Worm (Caenorhabditis elegans) whole organism, young adult: ENCODE results near the gene R148.8.

Experiments
- B0019.2 ChIP-seq: fragments of 200-800 bp; sonication (Bioruptor generic); conservative IDR thresholded peaks from 2 replicates; pipeline ENCODE4 v1.3.6; 2022; ENCODE audit warnings: missing genetic modification reagents, missing genetic modification characterization, missing compliant biosample characterization
- B0336.3 ChIP-seq: fragments of 200-800 bp; sonication (Bioruptor generic); IDR thresholded peaks from 2 replicates; pipeline ENCODE4 v1.3.6; 2022; ENCODE audit warnings: missing genetic modification characterization, missing compliant biosample characterization
- F49E8.2 ChIP-seq: sonication (generic microtip); optimal IDR thresholded peaks from 3 replicates; lab custom pipeline; 2017; ENCODE audit warnings: missing genetic modification characterization, mild to moderate bottlenecking, missing compliant biosample characterization, antibody characterized with exemption, moderate library complexity; ENCODE audit not compliant: insufficient read depth
- ama-1 ChIP-seq, 3 experiments: fragments of 150-350 bp in 1 of 3; sonication (generic microtip) in 2 of 3; optimal IDR thresholded peaks; 2 replicates each; lab custom pipeline; 2014 to 2018; ENCODE audit warnings: missing biosample characterization in 2 of 3, missing genetic modification characterization in 2 of 3, missing genetic modification reagents in 2 of 3
- ceh-91 ChIP-seq: fragments of 200-800 bp; sonication (Bioruptor generic); IDR thresholded peaks from 2 replicates; pipeline ENCODE4 v1.3.6; 2022; ENCODE audit warnings: missing genetic modification reagents, missing genetic modification characterization, missing compliant biosample characterization
- chd-7 ChIP-seq: sonication (generic microtip); optimal IDR thresholded peaks from 2 replicates; lab custom pipeline; 2016; ENCODE audit warnings: mild to moderate bottlenecking, missing genetic modification characterization, moderate library complexity, missing compliant biosample characterization
- efl-1 ChIP-seq: fragments of 150-350 bp; optimal IDR thresholded peaks from 2 replicates; lab custom pipeline; 2014; ENCODE audit warnings: missing biosample characterization, missing genetic modification reagents, missing genetic modification characterization
- lsy-27 ChIP-seq: sonication (generic microtip); optimal IDR thresholded peaks from 2 replicates; lab custom pipeline; 2017; ENCODE audit warnings: missing genetic modification characterization, mild to moderate bottlenecking, missing compliant biosample characterization, antibody characterized with exemption, missing genotype, borderline replicate concordance; ENCODE audit not compliant: insufficient read depth
- pbrm-1 ChIP-seq: fragments of 200-800 bp; sonication (Bioruptor generic); IDR thresholded peaks from 2 replicates; pipeline ENCODE4 v1.3.6; 2022; ENCODE audit warnings: missing genetic modification reagents, missing genetic modification characterization, missing compliant biosample characterization
- sea-2 ChIP-seq: fragments of 200-800 bp; sonication (Bioruptor generic); IDR thresholded peaks from 2 replicates; pipeline ENCODE4 v1.3.6; 2022; ENCODE audit warnings: missing genetic modification characterization, missing compliant biosample characterization

- TF ChIP-seq ceh-91 (GFP tag; lab: Robert Waterston, UW) = no peak
- no peak for TF ChIP-seq B0019.2 (GFP tag; lab: Robert Waterston, UW)
- no peak for TF ChIP-seq ama-1 (optimal IDR thresholded peaks at IDR 0.05; lab: Kevin White, UChicago)
- no peak for TF ChIP-seq ama-1 (GFP tag; optimal IDR thresholded peaks at IDR 0.05; lab: Kevin White, UChicago)
- no peak for TF ChIP-seq sea-2 (GFP tag; lab: Robert Waterston, UW)
- TF ChIP-seq lsy-27 (tag; lab: Kevin White, UChicago) = no peak
- no peak for TF ChIP-seq chd-7 (tag; lab: Kevin White, UChicago)
- TF ChIP-seq efl-1 (GFP tag; lab: Kevin White, UChicago) = no peak
- TF ChIP-seq F49E8.2 (tag; lab: Kevin White, UChicago) = no peak
- no peak for TF ChIP-seq pbrm-1 (GFP tag; lab: Robert Waterston, UW)
- no peak for TF ChIP-seq B0336.3 (GFP tag; lab: Robert Waterston, UW)
These were observed 12.3 kb downstream of the R148.8 start for ce11 chrIII:3203589-3203988.
